Fruit fly (Drosophila melanogaster) whole organism, larva: Measurements from ENCODE around the gene mei-218.

Experiments
- noc ChIP-seq: fragments of 200-800 bp; sonication (Bioruptor generic); optimal IDR thresholded peaks from 3 replicates; lab custom pipeline; 2019; ENCODE audit warnings: missing biosample characterization, mild to moderate bottlenecking, missing genetic modification characterization, moderate library complexity

Gene mei-218

DNA sequence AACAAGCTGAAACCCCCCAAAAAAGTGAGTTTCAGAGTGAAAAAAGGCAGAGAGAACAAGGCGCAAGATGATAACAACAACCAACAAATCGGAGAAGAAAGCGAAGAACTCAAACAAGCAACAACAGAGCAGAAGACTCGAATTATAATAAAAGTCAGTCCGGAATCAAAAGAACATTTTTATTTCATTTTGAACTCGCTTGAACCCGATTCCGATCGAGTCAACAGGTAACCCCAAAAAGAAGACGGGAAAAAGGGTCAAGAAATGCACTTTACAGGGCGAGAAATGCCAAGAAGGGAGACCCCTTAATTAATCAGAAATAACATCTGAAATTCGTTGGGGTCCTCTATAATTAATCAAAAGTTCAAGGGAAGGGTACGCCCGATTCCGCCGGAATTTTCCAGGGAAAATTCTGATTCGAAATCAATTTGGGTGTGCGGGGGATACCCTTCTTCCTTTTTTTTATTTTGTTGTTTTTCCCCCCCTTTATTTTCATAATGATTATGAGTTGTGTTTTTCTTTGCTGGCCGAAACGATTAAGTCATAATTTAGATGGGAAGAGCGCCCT, 19.7 kb upstream of the mei-218 start:
- no peak for TF ChIP-seq noc (tag; lab: Kevin White, UChicago)

DNA sequence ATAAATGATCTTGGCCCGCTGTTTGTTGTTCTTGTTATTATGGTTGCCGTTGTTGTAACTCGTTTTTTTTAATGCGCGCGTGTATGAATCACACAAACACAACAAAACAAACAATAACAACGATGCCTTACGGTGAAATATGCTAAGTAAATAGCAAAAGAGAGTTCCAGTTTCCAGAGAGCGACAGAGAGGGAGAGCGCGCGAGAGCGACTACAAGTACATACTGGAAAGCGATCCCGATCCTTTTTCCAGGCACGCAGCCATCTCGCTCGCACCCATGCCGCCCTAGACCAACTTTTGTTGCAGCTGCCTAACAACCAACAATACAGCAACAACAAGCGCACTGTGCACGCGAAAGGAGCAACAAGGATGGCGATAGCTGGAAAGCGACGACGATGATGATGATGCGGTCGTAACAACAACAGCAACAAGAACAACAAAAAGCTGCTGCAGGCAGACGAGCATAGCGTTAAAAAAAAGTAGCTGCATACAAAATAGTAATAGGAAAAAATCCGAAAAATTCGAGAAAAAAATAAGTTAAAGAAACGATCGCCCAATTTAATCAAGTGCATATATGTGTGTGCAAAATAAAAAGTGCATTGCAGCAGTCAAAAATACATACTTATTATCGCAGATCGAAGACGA, 17.7 kb upstream of the mei-218 start:
- TF ChIP-seq noc (tag; lab: Kevin White, UChicago): no peak

DNA sequence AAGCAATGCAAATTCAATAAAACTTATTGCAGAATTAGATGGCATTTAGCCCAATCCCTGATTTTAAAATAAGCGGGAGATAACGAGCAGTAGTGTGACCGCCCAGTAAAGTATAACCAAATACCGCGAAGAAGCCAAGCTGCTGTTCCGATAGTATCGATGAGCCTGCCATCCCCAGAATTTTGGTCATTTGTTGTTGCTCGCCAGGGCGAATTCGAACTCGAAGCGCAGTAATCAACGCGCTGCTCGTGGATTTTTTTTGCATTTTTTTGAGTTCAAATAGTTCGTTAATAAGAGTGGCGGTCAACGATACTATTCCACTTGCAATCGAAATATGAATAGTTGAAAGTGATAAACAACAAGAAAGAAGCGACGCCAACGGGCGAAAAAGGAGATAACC, 17.0 kb upstream of the mei-218 start, which contains the start of gene baz:
TSS of gene baz (plus strand) at position 188 of the 400 bp plus-strand sequence.
- TF ChIP-seq noc (tag; lab: Kevin White, UChicago): no peak

DNA sequence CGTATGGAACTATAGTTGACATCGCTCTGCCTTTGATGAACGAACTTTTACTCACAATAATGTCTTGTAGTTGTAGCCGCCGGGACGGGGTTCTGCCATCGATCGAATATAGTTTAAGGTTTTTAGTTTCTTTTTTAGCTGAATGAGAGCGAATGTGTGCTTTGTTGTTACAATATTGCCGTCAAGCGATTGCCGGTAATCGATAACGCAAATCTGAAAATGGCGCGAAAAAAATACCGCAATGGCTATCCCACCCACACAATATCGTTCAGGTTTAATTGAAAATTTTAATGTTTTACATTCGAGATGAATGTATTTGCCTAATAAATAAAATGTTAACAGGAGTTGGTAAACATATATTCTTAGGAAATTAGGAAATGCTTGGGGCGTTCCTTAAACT, 16.3 kb upstream of the mei-218 start, which contains the start of gene xmas:
TSS of gene xmas (minus strand) at position 191 of the 400 bp plus-strand sequence.
- TF ChIP-seq noc (tag; lab: Kevin White, UChicago): no peak

DNA sequence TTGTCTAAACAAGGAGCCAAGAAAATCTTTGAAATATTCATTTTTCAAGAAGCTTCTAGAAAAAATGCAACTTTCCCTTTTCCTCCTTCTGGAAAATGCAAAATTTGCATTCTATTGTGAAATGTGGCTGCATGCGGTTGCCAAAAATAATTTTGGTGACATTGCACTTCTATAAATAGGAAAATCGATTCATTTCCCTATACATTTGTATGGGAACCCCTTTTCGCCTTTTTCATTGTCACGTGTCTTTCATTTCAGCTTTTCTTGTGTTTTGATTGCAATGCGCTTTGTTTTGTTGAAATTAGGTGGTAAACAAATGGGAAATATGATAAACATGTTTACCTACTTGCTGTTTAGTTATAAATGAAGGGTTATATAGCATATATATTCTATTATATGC, 7.9 kb upstream of the mei-218 start:
- TF ChIP-seq noc (tag; lab: Kevin White, UChicago): no peak

DNA sequence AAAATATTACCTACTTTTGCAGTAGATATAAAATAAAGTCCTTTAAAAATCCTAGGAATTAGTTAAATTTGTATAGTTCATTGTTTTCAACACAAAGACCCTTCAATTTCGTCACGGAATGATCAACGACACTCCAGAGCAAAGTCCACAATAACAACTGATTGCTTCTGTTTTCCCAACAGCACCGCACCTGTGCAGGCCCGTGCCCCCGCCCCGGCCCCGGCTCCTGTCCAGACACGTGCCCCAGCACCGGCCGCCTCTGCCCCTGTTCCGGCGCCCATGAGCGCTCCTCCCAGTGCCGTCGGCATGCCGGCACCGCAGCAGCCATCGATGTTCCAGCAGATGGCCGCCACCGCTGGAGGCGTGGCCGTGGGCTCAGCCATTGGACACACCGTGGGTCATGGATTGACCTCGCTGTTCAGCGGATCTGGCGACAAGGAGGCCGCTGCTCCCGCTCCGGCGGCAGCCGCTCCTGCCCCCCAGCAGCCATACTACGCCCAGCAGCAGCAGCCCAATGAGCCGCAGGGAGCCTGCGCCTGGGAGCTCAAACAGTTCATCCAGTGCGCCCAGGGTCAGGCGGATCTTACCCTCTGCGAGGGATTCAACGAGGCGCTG, 7.0 kb upstream of the mei-218 start:
- TF ChIP-seq noc (tag; lab: Kevin White, UChicago): no peak

DNA sequence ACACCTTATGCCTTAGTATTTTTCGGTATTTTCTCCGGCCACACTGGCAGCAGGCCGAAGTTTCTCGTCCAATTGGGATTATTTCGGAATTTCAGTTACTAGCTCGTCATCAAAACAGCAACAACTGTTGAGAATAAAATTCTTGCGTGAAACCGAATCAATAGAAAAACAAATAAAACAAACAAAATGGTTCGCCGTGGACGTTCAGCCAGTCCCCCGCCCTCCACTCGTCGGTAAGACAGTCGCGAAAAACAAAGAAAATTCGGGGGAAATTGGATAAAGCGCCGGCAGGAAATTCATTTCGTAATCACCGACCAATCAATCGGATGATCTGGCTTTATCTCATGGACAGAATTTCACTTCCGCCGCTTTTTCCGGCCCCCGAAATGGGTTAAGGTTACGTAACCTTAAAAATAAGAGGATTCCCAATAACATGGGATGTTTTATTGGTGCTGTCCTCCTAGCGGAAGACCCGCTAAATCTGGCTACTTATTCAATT, 6.2 kb upstream of the mei-218 start, which contains the start of gene Chchd2:
TSS of gene Chchd2 (plus strand) at position 51 of the 499 bp plus-strand sequence.
- no peak for TF ChIP-seq noc (tag; lab: Kevin White, UChicago)

DNA sequence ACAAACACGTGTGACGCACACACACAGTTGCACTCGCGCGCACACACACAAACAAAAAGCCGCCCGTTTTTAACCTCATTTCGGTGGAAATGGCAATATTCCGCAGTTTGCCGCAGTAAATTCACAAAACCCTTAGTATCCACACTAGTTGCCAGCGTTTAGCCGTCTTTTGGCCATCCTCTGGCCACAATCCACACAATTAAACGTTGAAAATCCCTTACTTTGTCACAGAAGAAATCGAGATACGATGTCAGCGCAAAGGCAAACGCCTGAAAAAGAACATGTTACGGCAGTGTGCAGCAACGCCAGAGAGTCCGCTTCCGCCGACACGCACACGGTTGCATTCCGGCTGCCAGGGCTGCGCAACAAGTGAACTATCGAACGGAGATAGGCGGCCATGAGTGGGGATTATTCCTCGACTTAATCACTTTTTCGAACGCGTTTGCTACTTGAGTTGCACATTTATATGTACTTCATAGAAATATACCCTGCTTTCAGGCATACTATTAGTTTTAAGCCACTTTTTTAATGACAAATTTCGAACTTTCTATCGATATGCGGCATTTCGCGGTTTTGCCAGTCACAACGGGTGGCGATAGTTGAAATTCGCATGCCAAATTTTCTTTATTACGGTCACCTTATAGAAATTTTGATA, 5.3 kb upstream of the mei-218 start, which contains the start of gene RpS5a:
TSS of gene RpS5a (minus strand) at position 282 of the 655 bp plus-strand sequence.
- TF ChIP-seq noc (tag; lab: Kevin White, UChicago): peak; percentile 59

DNA sequence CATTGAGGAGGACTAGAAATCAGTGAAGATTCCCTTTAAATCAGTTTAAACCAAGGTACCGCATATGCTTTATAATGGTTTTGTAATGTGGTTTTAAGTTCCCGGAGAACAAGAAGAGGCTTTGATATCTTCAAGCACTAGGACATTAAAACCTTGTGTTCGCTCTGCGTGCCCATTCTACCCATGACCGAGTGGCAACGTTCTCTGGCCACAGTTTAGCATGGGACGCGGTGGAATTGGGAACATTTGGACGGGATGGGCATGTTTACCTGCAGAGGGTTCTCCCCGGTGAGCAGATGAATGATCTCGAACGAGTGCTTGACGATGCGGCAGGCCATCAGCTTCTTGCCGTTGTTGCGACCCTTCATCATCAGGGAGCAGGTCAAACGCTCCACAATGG, 3.7 kb upstream of the mei-218 start:
- no peak for TF ChIP-seq noc (tag; lab: Kevin White, UChicago)

DNA sequence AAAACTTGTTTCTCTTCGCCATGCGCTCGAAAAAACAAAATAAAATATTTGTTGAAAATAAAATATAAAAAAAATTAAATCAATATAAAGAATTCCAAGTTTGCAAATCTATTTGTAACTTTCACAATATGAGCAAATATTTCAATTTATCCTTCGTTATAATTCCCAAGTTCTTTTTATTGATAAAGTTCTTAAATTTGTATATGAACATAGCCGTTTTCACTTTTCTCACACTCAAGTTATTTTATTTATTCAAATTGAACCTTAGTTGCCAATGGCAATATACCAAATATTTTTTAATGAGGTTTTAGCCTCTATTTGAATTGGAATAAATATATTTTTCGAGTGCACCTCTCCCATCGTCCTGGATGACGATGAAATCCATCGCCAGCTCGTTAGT, 10.1 kb downstream of the mei-218 start:
- TF ChIP-seq noc (tag; lab: Kevin White, UChicago): no peak

DNA sequence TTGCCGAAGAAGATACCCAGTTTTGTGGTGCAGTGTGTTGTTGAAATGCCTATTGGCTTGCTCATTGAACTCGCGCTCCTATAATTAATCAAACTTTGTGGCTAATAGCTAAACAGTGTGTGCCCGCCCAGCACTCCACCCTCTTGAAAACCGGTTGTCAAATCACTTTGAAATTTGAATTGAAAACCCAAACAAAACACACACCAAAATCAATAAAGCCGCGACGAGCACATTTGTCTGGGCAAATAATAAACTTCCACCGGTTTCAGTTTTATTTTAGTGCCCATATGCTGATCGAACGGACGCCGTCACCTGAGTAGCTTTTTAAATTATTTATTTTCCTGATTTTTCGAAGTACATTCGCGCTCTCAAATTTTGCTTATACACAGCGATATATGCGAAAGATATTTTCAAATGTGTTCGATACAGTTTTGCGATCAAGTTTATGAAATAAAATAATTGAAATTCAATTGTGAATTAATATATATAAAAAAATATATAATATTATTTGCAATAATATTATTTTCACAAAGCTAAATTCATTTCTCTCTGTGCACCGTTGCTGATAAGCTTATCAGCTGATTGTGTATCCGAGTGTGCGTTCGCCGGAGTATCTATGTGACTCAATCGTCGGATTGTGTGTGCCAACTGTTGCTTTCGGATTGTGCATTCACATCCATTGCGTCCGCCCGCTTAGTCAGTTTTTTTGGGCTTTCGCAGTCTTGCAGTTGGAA, 12.9 kb downstream of the mei-218 start:
- peak; percentile 92 for TF ChIP-seq noc (tag; lab: Kevin White, UChicago)

DNA sequence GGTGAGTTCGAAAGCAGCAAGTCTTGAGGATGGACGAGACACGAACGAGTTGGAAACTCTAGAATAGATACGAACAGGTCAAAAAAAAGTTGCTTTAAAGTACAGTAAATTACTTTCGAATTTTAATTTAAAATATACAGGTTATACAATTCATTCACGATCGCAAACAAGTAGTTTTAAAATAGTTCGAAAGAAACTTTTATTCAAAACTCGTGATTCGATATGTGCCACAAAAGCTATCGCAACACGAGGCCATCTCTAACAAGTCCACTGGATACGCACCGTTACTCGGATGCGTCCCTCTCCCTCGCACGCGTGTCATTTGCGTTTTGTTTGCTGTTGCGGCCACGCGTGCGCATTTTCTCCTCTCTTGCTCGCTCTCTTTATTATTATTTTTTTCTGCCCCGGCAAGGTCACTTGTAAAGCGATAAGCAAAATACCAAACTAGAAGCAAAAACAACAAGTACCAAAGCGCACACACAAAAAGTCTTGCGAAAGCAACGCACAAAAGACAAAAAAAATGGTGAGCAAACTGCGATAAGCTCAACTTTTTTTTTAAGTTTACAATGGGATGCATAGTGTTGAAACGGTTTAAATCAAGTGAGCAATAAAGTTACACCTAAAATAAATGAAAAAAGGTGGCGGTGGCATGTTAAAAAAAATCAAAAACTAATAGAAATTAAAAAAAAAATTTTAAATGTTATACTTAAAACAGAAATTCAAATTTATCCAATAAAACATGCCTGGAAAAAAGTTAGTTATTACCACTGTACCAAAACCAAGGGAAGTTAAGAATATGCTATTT, 17.6 kb downstream of the mei-218 start:
- TF ChIP-seq noc (tag; lab: Kevin White, UChicago): peak; percentile 62

DNA sequence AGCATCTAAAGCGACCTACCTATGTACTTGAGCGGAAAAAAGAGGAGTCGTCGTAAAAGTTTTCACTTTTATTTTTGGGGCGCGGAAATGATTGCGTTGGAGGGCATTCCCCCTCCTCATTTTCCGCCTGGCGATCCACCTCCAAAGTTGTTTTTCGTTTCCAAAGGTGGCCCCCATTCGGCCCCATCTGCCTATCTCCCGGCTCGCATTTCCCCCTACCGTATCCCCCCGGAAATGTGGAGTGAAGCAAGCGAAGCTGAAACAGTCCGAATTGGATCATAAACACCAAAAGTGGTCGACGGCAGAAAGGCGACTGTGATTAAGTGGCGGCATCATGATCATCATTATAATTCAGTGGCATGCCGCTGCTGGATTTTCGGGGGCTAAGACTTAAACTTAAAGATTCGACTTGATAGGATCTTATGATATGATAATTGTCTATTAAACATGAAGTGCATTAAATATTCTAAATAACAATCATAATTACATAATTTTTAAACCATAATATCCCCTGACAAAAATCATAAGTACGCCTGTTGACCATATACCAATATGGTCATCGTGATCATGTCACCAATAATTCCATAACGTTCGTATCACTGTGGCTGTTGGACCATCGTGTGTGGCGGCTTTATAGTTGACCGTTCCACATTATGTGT, 19.1 kb downstream of the mei-218 start:
- TF ChIP-seq noc (tag; lab: Kevin White, UChicago): peak; percentile 81
